Worm (Caenorhabditis elegans) whole organism, L4 larva: Measurements from ENCODE around the gene hum-2.

Source experiments
- F10B5.3 ChIP-seq: sonication (generic microtip); optimal IDR thresholded peaks from 2 replicates; lab custom pipeline; 2016; ENCODE audit warnings: mild to moderate bottlenecking, missing genetic modification characterization, missing compliant biosample characterization
- F49E8.2 ChIP-seq: sonication (generic microtip); optimal IDR thresholded peaks from 2 replicates; lab custom pipeline; 2016; ENCODE audit warnings: missing compliant biosample characterization, mild to moderate bottlenecking, missing genetic modification characterization, borderline replicate concordance
- T20F7.1 ChIP-seq: fragments of 200-800 bp; sonication (Bioruptor generic); optimal IDR thresholded peaks from 2 replicates; lab custom pipeline; 2018; ENCODE audit warnings: mild to moderate bottlenecking, missing genetic modification characterization, missing compliant biosample characterization
- T26A8.4 ChIP-seq: fragments of 200-800 bp; sonication (Bioruptor generic); IDR thresholded peaks from 2 replicates; pipeline ENCODE4 v1.3.6; 2022; ENCODE audit warnings: missing genetic modification characterization, missing compliant biosample characterization
- Y48G9A.11 ChIP-seq: fragments of 200-800 bp; sonication (Bioruptor generic); IDR thresholded peaks from 2 replicates; pipeline ENCODE4 v1.3.6; 2022; ENCODE audit warnings: missing genetic modification reagents, missing genetic modification characterization, missing compliant biosample characterization
- ZK337.2 ChIP-seq: fragments of 200-800 bp; sonication (Bioruptor generic); IDR thresholded peaks from 2 replicates; pipeline ENCODE4 v1.3.6; 2022; ENCODE audit warnings: missing genetic modification reagents, missing genetic modification characterization, missing compliant biosample characterization
- aha-1 ChIP-seq: fragments of 150-350 bp; peaks from one replicate; lab custom pipeline; 2014; ENCODE audit warnings: missing biosample characterization, missing genetic modification characterization
- aly-2 ChIP-seq: sonication (generic microtip); optimal IDR thresholded peaks from 2 replicates; lab custom pipeline; 2018; ENCODE audit warnings: missing biosample characterization, missing genetic modification characterization
- ama-1 ChIP-seq: fragments of 150-350 bp; optimal IDR thresholded peaks from 2 replicates; lab custom pipeline; 2014; ENCODE audit warnings: inconsistent platforms, mixed read lengths
- ceh-28 ChIP-seq: fragments of 150-350 bp; optimal IDR thresholded peaks from 2 replicates; lab custom pipeline; 2014; ENCODE audit warnings: missing biosample characterization, missing genetic modification reagents, missing genetic modification characterization
- ceh-62 ChIP-seq: sonication (generic microtip); optimal IDR thresholded peaks from 2 replicates; lab custom pipeline; 2017; ENCODE audit warnings: missing biosample characterization, missing genetic modification characterization
- ceh-82 ChIP-seq: sonication (generic microtip); optimal IDR thresholded peaks from 2 replicates; lab custom pipeline; 2017; ENCODE audit warnings: missing biosample characterization, missing genetic modification characterization
- ces-1 ChIP-seq: fragments of 150-350 bp; sonication (generic microtip); optimal IDR thresholded peaks from 4 replicates; lab custom pipeline; 2014; ENCODE audit warnings: missing biosample characterization, missing genetic modification reagents, missing genetic modification characterization
- daf-12 ChIP-seq: fragments of 150-350 bp; optimal IDR thresholded peaks from 2 replicates; lab custom pipeline; 2014; ENCODE audit warnings: missing biosample characterization, missing genetic modification reagents, missing genetic modification characterization
- daf-16 ChIP-seq, 3 experiments: sonication (generic microtip); optimal IDR thresholded peaks; 2 replicates each; lab custom pipeline; 2016 to 2017; ENCODE audit warnings: missing genetic modification characterization in 3 of 3, missing genetic modification reagents in 3 of 3, mild to moderate bottlenecking in 2 of 3, missing compliant biosample characterization in 2 of 3, missing biosample characterization in 1 of 3, moderate library complexity in 1 of 3
- daf-19 ChIP-seq: fragments of 200-800 bp; sonication (Bioruptor generic); conservative IDR thresholded peaks from 2 replicates; pipeline ENCODE4 v1.3.6; 2022; ENCODE audit warnings: missing genetic modification characterization, missing compliant biosample characterization
- dmd-6 ChIP-seq: fragments of 200-800 bp; sonication (Bioruptor generic); IDR thresholded peaks from 2 replicates; pipeline ENCODE4 v1.3.6; 2022; ENCODE audit warnings: missing genetic modification reagents, missing genetic modification characterization, missing compliant biosample characterization
- dmd-8 ChIP-seq: fragments of 200-800 bp; sonication (Bioruptor generic); IDR thresholded peaks from 2 replicates; pipeline ENCODE4 v1.3.6; 2022; ENCODE audit warnings: missing genetic modification characterization, missing compliant biosample characterization
- dmd-9 ChIP-seq: fragments of 200-800 bp; sonication (Bioruptor generic); IDR thresholded peaks from 2 replicates; pipeline ENCODE4 v1.3.6; 2022; ENCODE audit warnings: missing genetic modification reagents, missing genetic modification characterization, missing compliant biosample characterization
- duxl-1 ChIP-seq: sonication (generic microtip); optimal IDR thresholded peaks from 2 replicates; lab custom pipeline; 2016; ENCODE audit warnings: mild to moderate bottlenecking, missing genetic modification characterization, moderate library complexity, missing compliant biosample characterization; ENCODE audit not compliant: poor library complexity
- egl-27 ChIP-seq: sonication (generic microtip); optimal IDR thresholded peaks from 3 replicates; lab custom pipeline; 2017; ENCODE audit warnings: missing biosample characterization, missing genetic modification reagents, missing genetic modification characterization
- egl-43 ChIP-seq: fragments of 200-800 bp; sonication (Bioruptor generic); IDR thresholded peaks from 2 replicates; pipeline ENCODE4 v1.3.6; 2022; ENCODE audit warnings: missing genetic modification reagents, missing genetic modification characterization, missing compliant biosample characterization
- gei-8 ChIP-seq: fragments of 200-800 bp; sonication (Bioruptor generic); optimal IDR thresholded peaks from 2 replicates; lab custom pipeline; 2018; ENCODE audit warnings: mild to moderate bottlenecking, missing genetic modification characterization, missing compliant biosample characterization
- hif-1 ChIP-seq, 2 experiments: sonication (generic microtip); optimal IDR thresholded peaks; 2 replicates each; lab custom pipeline; 2016 to 2017; ENCODE audit warnings: missing compliant biosample characterization in 2 of 2, missing genetic modification characterization in 2 of 2, missing genetic modification reagents in 2 of 2, missing genotype in 2 of 2, mild to moderate bottlenecking in 1 of 2
- hlh-30 ChIP-seq: sonication (generic microtip); optimal IDR thresholded peaks from 2 replicates; lab custom pipeline; 2017; ENCODE audit warnings: antibody characterized with exemption, mild to moderate bottlenecking, missing genetic modification characterization, missing compliant biosample characterization; ENCODE audit not compliant: insufficient read depth
- hmg-1.1 ChIP-seq: fragments of 200-800 bp; sonication (Bioruptor generic); IDR thresholded peaks from 2 replicates; pipeline ENCODE4 v1.3.6; 2022; ENCODE audit warnings: missing genetic modification reagents, missing genetic modification characterization, missing compliant biosample characterization
- lim-7 ChIP-seq: fragments of 200-800 bp; sonication (Bioruptor generic); IDR thresholded peaks from 2 replicates; pipeline ENCODE4 v1.3.6; 2022; ENCODE audit warnings: missing genetic modification characterization, missing compliant biosample characterization
- lin-13 ChIP-seq: fragments of 150-350 bp; optimal IDR thresholded peaks from 2 replicates; lab custom pipeline; 2014; ENCODE audit warnings: missing biosample characterization, missing genetic modification reagents, missing genetic modification characterization
- lin-29 ChIP-seq: fragments of 200-800 bp; sonication (Bioruptor generic); IDR thresholded peaks from 2 replicates; pipeline ENCODE4 v1.3.6; 2022; ENCODE audit warnings: missing genetic modification reagents, missing genetic modification characterization, missing compliant biosample characterization
- lin-38 ChIP-seq: fragments of 200-800 bp; sonication (Bioruptor generic); IDR thresholded peaks from 2 replicates; pipeline ENCODE4 v1.3.6; 2022; ENCODE audit warnings: missing genetic modification reagents, missing genetic modification characterization, missing compliant biosample characterization
- lsy-2 ChIP-seq, 2 experiments: fragments of 150-350 bp in 1 of 2; sonication (generic microtip) in 1 of 2; optimal IDR thresholded peaks; 2 replicates each; lab custom pipeline; 2014 to 2017; ENCODE audit warnings: missing biosample characterization in 2 of 2, missing genetic modification characterization in 2 of 2
- madf-5 ChIP-seq, 2 experiments: fragments of 200-800 bp; sonication (Bioruptor generic); IDR thresholded peaks; 2 replicates each; pipeline ENCODE4 v1.3.6; 2022; ENCODE audit warnings: missing compliant biosample characterization in 2 of 2, missing genetic modification characterization in 2 of 2
- mes-2 ChIP-seq: sonication (generic microtip); optimal IDR thresholded peaks from 2 replicates; lab custom pipeline; 2016; ENCODE audit warnings: missing genotype, mild to moderate bottlenecking, missing genetic modification characterization, missing compliant biosample characterization; ENCODE audit not compliant: poor library complexity, severe bottlenecking
- mxl-3 ChIP-seq: fragments of 200-800 bp; sonication (Bioruptor generic); optimal IDR thresholded peaks from 2 replicates; lab custom pipeline; 2018; ENCODE audit warnings: mild to moderate bottlenecking, missing genetic modification characterization, missing compliant biosample characterization
- nhr-102 ChIP-seq: sonication (generic microtip); optimal IDR thresholded peaks from 2 replicates; lab custom pipeline; 2016; ENCODE audit warnings: mild to moderate bottlenecking, missing genetic modification characterization, moderate library complexity, missing compliant biosample characterization
- nhr-11 ChIP-seq: fragments of 150-350 bp; optimal IDR thresholded peaks from 2 replicates; lab custom pipeline; 2014; ENCODE audit warnings: missing biosample characterization, missing genetic modification characterization
- nhr-48 ChIP-seq: sonication (generic microtip); optimal IDR thresholded peaks from 2 replicates; lab custom pipeline; 2016; ENCODE audit warnings: mild to moderate bottlenecking, missing genetic modification characterization, missing compliant biosample characterization
- nhr-6 ChIP-seq: fragments of 150-350 bp; optimal IDR thresholded peaks from 2 replicates; lab custom pipeline; 2014; ENCODE audit warnings: missing biosample characterization, missing genetic modification characterization
- pqm-1 ChIP-seq: sonication (generic microtip); optimal IDR thresholded peaks from 2 replicates; lab custom pipeline; 2017; ENCODE audit warnings: missing biosample characterization, missing genetic modification characterization
- rbr-2 ChIP-seq: sonication (generic microtip); optimal IDR thresholded peaks from 2 replicates; lab custom pipeline; 2016; ENCODE audit warnings: missing genotype, missing genetic modification characterization, missing compliant biosample characterization
- saeg-2 ChIP-seq: fragments of 200-800 bp; sonication (Bioruptor generic); IDR thresholded peaks from 2 replicates; pipeline ENCODE4 v1.3.6; 2022; ENCODE audit warnings: missing genetic modification reagents, missing genetic modification characterization, missing compliant biosample characterization
- skn-1 ChIP-seq: fragments of 150-350 bp; optimal IDR thresholded peaks from 2 replicates; lab custom pipeline; 2014; ENCODE audit warnings: missing biosample characterization, missing genetic modification characterization
- spr-1 ChIP-seq: sonication (generic microtip); optimal IDR thresholded peaks from 2 replicates; lab custom pipeline; 2016; ENCODE audit warnings: mild to moderate bottlenecking, missing genetic modification characterization, missing compliant biosample characterization
- tra-1 ChIP-seq: fragments of 200-800 bp; sonication (Bioruptor generic); IDR thresholded peaks from 2 replicates; pipeline ENCODE4 v1.3.6; 2022; ENCODE audit warnings: missing genetic modification reagents, missing genetic modification characterization, missing compliant biosample characterization
- unc-130 ChIP-seq: sonication (generic microtip); optimal IDR thresholded peaks from 2 replicates; lab custom pipeline; 2016; ENCODE audit warnings: missing genetic modification reagents, missing genetic modification characterization, missing compliant biosample characterization
- unc-62 ChIP-seq, 3 experiments: fragments of 150-350 bp in 1 of 3; sonication (generic microtip); optimal IDR thresholded peaks in 2 of 3; peaks in 1 of 3; 1 replicate in 1 of 3; 2 replicates in 2 of 3; lab custom pipeline; 2014 to 2017; ENCODE audit warnings: missing biosample characterization in 3 of 3, missing genetic modification characterization in 3 of 3, missing genetic modification reagents in 3 of 3, missing genotype in 1 of 3

hum-2 gene

DNA sequence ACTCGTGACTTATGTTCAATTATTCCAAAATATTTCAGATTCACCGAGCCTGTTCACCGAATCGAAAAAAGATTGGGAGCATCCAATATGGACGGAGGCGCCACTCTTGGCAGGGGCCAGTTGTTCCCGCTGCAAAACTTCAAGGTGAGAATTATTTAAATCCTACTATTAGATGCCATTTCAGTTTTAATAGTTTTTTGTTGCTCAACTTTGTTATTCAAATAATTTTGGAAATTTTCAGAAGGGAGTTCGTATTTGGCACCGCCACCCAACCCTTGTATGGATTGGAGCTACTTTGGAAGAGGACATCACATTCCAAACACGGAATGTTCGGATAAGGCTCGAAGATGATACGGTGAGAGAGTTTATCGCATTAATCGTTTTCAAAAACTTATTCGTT is at the start of gene hum-2:
Gene hum-2, plus strand, starts transcription at position 33 of the 400 bp plus-strand sequence.
- no peak for TF ChIP-seq dmd-6 (GFP tag; lab: Robert Waterston, UW)
- no peak for TF ChIP-seq unc-62 (GFP tag; optimal IDR thresholded peaks at IDR 0.05 in 1 of 2; lab: Kevin White, UChicago)
- TF ChIP-seq unc-62 (tag; optimal IDR thresholded peaks at IDR 0.05; lab: Kevin White, UChicago): no peak
- peak; percentile 94 for TF ChIP-seq aha-1 (tag; lab: Kevin White, UChicago)

DNA sequence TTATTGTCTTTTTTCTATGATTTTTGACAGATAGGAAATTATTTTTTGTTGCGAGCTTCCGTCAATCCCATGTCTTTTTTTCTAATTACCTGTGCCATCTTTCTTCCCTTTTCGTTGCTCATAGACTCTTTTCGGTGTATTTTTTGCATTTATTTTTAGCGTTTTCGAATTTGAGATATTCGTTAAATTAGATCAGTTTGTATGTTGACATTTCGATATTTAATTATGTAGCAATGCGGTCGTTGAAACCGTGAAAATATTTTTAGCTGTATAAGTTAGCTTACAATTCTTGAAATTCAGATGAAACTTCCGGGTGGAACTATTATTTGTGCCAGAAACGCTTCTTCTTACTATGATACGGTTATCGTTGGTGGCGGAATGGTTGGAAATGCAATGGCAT is 49.5 kb upstream of the hum-2 start, which contains the start of gene coq-6:
Gene coq-6, plus strand, starts transcription at position 301 of the 400 bp plus-strand sequence.
- no peak for TF ChIP-seq aly-2 (tag; lab: Kevin White, UChicago)
- peak; percentile 69 for TF ChIP-seq aha-1 (tag; lab: Kevin White, UChicago)
- TF ChIP-seq ZK337.2 (GFP tag; lab: Robert Waterston, UW): no peak
- TF ChIP-seq pqm-1 (tag; lab: Kevin White, UChicago): no peak
- no peak for TF ChIP-seq egl-27 (tag; lab: Kevin White, UChicago)
- TF ChIP-seq, all 104 proteins: peak for 1

DNA sequence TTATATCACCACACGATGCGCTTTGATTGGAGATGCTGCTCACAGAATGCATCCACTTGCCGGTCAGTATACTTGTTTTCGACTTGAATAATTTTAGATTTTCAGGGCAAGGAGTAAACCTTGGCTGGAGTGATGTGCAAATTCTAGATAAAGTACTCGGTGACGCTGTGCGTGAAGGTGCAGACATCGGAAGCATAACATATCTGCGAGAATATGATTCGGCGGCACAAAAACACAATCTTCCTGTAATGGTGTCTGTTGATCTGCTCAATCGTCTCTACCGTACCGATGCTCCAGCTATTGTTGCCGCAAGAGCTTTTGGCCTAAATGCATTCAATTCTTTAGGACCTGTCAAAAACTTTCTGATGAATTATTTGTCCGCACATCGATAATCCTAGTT is 47.5 kb upstream of the hum-2 start:
- TF ChIP-seq lsy-2 (tag; optimal IDR thresholded peaks at IDR 0.05; lab: Kevin White, UChicago) (peak in 1 of 2 experiments; percentile 41), mxl-3 (no peak), nhr-11 (no peak), daf-19 (GFP tag; lab: Robert Waterston, UW) (no peak), daf-12 (tag; lab: Kevin White, UChicago) (no peak), ama-1 (lab: Kevin White, UChicago) (peak; percentile 96), hlh-30 (tag; lab: Kevin White, UChicago) (no peak), ceh-62 (tag; lab: Kevin White, UChicago) (no peak), T20F7.1 (peak; percentile 23), duxl-1 (tag; lab: Kevin White, UChicago) (peak; percentile 71), egl-43 (GFP tag; lab: Robert Waterston, UW) (peak; percentile 71), daf-16 (GFP tag; optimal IDR thresholded peaks at IDR 0.05; lab: Kevin White, UChicago) (no peak), daf-16 (tag; optimal IDR thresholded peaks at IDR 0.05; lab: Kevin White, UChicago) (peak; percentile 29), dmd-9 (GFP tag; lab: Robert Waterston, UW) (0 out of 2 replicates have a peak, but pooled peaks have one; percentile 14), lim-7 (GFP tag; lab: Robert Waterston, UW) (no peak), gei-8 (GFP tag; lab: Kevin White, UChicago) (no peak), tra-1 (GFP tag; lab: Robert Waterston, UW) (no peak), saeg-2 (GFP tag; lab: Robert Waterston, UW) (no peak), ceh-28 (tag; lab: Kevin White, UChicago) (no peak), T26A8.4 (GFP tag; lab: Robert Waterston, UW) (peak; percentile 86), mes-2 (tag; lab: Kevin White, UChicago) (peak; percentile 64), dmd-8 (GFP tag; lab: Robert Waterston, UW) (0 out of 2 replicates have a peak, but pooled peaks have one; percentile 36), hif-1 (tag; optimal IDR thresholded peaks at IDR 0.05; lab: Kevin White, UChicago) (peak in 1 of 2 experiments; percentile 32), lin-38 (GFP tag; lab: Robert Waterston, UW) (peak; percentile 41; the same call in 1 of the 2 replicates), ceh-82 (tag; lab: Kevin White, UChicago) (no peak), hmg-1.1 (no peak), madf-5 (GFP tag; IDR thresholded peaks at IDR 0.05; lab: Robert Waterston, UW) (no peak), nhr-102 (tag; lab: Kevin White, UChicago) (peak; percentile 59), F10B5.3 (tag; lab: Kevin White, UChicago) (no peak), lin-13 (GFP tag; lab: Kevin White, UChicago) (no peak), unc-130 (GFP tag; lab: Kevin White, UChicago) (no peak), Y48G9A.11 (GFP tag; lab: Robert Waterston, UW) (no peak), rbr-2 (tag; lab: Kevin White, UChicago) (no peak), skn-1 (tag; lab: Kevin White, UChicago) (no peak), nhr-6 (no peak), lin-29 (GFP tag; lab: Robert Waterston, UW) (0 out of 2 replicates have a peak, but pooled peaks have one; percentile 22), nhr-48 (tag; lab: Kevin White, UChicago) (no peak), F49E8.2 (no peak), spr-1 (tag; lab: Kevin White, UChicago) (no peak), ces-1 (GFP tag; lab: Kevin White, UChicago) (no peak)
